Fruit fly (Drosophila melanogaster) Kc167 (cell line): ENCODE data around the gene CG46522.
"Not testable (repeated sequence)": the region's sequence is repeated elsewhere in the genome, so short reads cannot be mapped to it uniquely, and the experiment has no call there.

Source experiments
- Myc ChIP-seq: fragments of >200 bp; optimal IDR thresholded peaks from 2 replicates; lab custom pipeline; 2017; ENCODE audit warnings: missing external identifiers
- Sin3A ChIP-seq: fragments of >200 bp; optimal IDR thresholded peaks from 2 replicates; lab custom pipeline; 2018; ENCODE audit warnings: missing external identifiers
- h ChIP-seq: fragments of >200 bp; optimal IDR thresholded peaks from 3 replicates; lab custom pipeline; 2018; ENCODE audit warnings: missing external identifiers
- insv ChIP-seq: fragments of >200 bp; optimal IDR thresholded peaks from 3 replicates; lab custom pipeline; 2018; ENCODE audit warnings: missing external identifiers
- psq ChIP-seq: fragments of >200 bp; optimal IDR thresholded peaks from 2 replicates; lab custom pipeline; 2017; ENCODE audit warnings: missing external identifiers
- ttk ChIP-seq: sonication (Bioruptor generic); optimal IDR thresholded peaks from 2 replicates; lab custom pipeline; 2017; ENCODE audit warnings: missing external identifiers

The CG46522 gene

DNA sequence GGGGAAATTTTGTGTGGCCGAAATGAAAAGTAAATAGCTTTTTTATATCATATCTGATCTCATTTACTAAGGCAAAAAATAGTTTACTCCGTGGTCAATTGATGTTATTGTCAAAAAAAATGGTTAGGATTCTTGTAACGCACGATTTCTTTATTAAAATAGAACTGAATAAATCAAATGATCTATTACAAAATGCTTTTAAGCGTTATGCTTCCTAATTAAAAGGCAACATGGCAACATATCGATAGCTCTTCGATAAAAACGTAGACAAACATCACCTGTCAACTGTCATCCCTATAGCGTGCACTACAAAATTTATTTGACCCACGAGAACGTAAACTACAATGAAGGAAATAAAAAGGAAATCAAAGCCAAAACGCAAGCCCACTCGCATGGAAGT lies at the start of gene CG46522:
Gene CG46522 (plus strand): TSS at position 301 of the 400 bp plus-strand sequence.
- not testable (repeated sequence) for TF ChIP-seq Myc; insv (lab: Kevin White, UChicago); Sin3A (lab: Kevin White, UChicago)

DNA sequence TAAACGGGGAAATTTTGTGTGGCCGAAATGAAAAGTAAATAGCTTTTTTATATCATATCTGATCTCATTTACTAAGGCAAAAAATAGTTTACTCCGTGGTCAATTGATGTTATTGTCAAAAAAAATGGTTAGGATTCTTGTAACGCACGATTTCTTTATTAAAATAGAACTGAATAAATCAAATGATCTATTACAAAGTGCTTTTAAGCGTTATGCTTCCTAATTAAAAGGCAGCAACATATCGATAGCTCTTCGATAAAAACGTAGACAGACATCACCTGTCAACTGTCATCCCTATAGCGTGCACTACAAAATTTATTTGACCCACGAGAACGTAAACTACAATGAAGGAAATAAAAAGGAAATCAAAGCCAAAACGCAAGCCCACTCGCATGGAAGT lies 49.5 kb upstream of the CG46522 start, which contains the start of gene CG46514:
Gene CG46514 (plus strand): TSS at position 301 of the 400 bp plus-strand sequence.
- not testable (repeated sequence) for TF ChIP-seq psq (lab: Kevin White, UChicago); insv (lab: Kevin White, UChicago); h

DNA sequence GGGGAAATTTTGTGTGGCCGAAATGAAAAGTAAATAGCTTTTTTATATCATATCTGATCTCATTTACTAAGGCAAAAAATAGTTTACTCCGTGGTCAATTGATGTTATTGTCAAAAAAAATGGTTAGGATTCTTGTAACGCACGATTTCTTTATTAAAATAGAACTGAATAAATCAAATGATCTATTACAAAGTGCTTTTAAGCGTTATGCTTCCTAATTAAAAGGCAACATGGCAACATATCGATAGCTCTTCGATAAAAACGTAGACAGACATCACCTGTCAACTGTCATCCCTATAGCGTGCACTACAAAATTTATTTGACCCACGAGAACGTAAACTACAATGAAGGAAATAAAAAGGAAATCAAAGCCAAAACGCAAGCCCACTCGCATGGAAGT lies 44.5 kb upstream of the CG46522 start, which contains the start of gene CG46515:
Gene CG46515 (plus strand): TSS at position 301 of the 400 bp plus-strand sequence.
- not testable (repeated sequence) for TF ChIP-seq insv (lab: Kevin White, UChicago); ttk; psq (lab: Kevin White, UChicago)

DNA sequence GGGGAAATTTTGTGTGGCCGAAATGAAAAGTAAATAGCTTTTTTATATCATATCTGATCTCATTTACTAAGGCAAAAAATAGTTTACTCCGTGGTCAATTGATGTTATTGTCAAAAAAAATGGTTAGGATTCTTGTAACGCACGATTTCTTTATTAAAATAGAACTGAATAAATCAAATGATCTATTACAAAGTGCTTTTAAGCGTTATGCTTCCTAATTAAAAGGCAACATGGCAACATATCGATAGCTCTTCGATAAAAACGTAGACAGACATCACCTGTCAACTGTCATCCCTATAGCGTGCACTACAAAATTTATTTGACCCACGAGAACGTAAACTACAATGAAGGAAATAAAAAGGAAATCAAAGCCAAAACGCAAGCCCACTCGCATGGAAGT lies 34.4 kb upstream of the CG46522 start, which contains the start of gene CG46516:
Gene CG46516 (plus strand): TSS at position 301 of the 400 bp plus-strand sequence.
- TF ChIP-seq h; ttk; Sin3A (lab: Kevin White, UChicago): not testable (repeated sequence)

DNA sequence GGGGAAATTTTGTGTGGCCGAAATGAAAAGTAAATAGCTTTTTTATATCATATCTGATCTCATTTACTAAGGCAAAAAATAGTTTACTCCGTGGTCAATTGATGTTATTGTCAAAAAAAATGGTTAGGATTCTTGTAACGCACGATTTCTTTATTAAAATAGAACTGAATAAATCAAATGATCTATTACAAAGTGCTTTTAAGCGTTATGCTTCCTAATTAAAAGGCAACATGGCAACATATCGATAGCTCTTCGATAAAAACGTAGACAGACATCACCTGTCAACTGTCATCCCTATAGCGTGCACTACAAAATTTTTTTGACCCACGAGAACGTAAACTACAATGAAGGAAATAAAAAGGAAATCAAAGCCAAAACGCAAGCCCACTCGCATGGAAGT lies 29.3 kb upstream of the CG46522 start, which contains the start of gene CG46517:
Gene CG46517 (plus strand): TSS at position 301 of the 400 bp plus-strand sequence.
- TF ChIP-seq psq (lab: Kevin White, UChicago); h; insv (lab: Kevin White, UChicago): not testable (repeated sequence)

DNA sequence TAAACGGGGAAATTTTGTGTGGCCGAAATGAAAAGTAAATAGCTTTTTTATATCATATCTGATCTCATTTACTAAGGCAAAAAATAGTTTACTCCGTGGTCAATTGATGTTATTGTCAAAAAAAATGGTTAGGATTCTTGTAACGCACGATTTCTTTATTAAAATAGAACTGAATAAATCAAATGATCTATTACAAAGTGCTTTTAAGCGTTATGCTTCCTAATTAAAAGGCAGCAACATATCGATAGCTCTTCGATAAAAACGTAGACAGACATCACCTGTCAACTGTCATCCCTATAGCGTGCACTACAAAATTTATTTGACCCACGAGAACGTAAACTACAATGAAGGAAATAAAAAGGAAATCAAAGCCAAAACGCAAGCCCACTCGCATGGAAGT lies 20.1 kb upstream of the CG46522 start, which contains the start of gene CG46518:
Gene CG46518 (plus strand): TSS at position 301 of the 400 bp plus-strand sequence.
- not testable (repeated sequence) for TF ChIP-seq ttk; psq (lab: Kevin White, UChicago); Myc

DNA sequence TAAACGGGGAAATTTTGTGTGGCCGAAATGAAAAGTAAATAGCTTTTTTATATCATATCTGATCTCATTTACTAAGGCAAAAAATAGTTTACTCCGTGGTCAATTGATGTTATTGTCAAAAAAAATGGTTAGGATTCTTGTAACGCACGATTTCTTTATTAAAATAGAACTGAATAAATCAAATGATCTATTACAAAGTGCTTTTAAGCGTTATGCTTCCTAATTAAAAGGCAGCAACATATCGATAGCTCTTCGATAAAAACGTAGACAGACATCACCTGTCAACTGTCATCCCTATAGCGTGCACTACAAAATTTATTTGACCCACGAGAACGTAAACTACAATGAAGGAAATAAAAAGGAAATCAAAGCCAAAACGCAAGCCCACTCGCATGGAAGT lies 15.1 kb upstream of the CG46522 start, which contains the start of gene CG46519:
Gene CG46519 (plus strand): TSS at position 301 of the 400 bp plus-strand sequence.
- TF ChIP-seq insv (lab: Kevin White, UChicago); Myc; psq (lab: Kevin White, UChicago): not testable (repeated sequence)

DNA sequence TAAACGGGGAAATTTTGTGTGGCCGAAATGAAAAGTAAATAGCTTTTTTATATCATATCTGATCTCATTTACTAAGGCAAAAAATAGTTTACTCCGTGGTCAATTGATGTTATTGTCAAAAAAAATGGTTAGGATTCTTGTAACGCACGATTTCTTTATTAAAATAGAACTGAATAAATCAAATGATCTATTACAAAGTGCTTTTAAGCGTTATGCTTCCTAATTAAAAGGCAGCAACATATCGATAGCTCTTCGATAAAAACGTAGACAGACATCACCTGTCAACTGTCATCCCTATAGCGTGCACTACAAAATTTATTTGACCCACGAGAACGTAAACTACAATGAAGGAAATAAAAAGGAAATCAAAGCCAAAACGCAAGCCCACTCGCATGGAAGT lies 10.1 kb upstream of the CG46522 start, which contains the start of gene CG46520:
Gene CG46520 (plus strand): TSS at position 301 of the 400 bp plus-strand sequence.
- TF ChIP-seq Myc; ttk; Sin3A (lab: Kevin White, UChicago): not testable (repeated sequence)

DNA sequence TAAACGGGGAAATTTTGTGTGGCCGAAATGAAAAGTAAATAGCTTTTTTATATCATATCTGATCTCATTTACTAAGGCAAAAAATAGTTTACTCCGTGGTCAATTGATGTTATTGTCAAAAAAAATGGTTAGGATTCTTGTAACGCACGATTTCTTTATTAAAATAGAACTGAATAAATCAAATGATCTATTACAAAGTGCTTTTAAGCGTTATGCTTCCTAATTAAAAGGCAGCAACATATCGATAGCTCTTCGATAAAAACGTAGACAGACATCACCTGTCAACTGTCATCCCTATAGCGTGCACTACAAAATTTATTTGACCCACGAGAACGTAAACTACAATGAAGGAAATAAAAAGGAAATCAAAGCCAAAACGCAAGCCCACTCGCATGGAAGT lies 5.1 kb upstream of the CG46522 start, which contains the start of gene CG46521:
Gene CG46521 (plus strand): TSS at position 301 of the 400 bp plus-strand sequence.
- not testable (repeated sequence) for TF ChIP-seq Myc; h; insv (lab: Kevin White, UChicago)

DNA sequence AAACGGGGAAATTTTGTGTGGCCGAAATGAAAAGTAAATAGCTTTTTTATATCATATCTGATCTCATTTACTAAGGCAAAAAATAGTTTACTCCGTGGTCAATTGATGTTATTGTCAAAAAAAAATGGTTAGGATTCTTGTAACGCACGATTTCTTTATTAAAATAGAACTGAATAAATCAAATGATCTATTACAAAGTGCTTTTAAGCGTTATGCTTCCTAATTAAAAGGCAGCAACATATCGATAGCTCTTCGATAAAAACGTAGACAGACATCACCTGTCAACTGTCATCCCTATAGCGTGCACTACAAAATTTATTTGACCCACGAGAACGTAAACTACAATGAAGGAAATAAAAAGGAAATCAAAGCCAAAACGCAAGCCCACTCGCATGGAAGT lies 4.9 kb downstream of the CG46522 start, which contains the start of gene CG41562:
Gene CG41562 (plus strand): TSS at position 301 of the 400 bp plus-strand sequence.
- TF ChIP-seq insv (lab: Kevin White, UChicago); Myc; psq (lab: Kevin White, UChicago): not testable (repeated sequence)
